Fruit fly (Drosophila melanogaster) whole organism, prepupa: Measurements from ENCODE around the gene ppk28.

ENCODE experiments used
- Blimp-1 ChIP-seq: fragments of 200-800 bp; sonication (Bioruptor generic); optimal IDR thresholded peaks from 3 replicates; lab custom pipeline; 2017; ENCODE audit warnings: missing biosample characterization, missing genetic modification characterization, mild to moderate bottlenecking, moderate library complexity, missing genetic modification reagents
- CG10631 ChIP-seq: fragments of 200-800 bp; sonication (Bioruptor generic); optimal IDR thresholded peaks from 2 replicates; lab custom pipeline; 2016; ENCODE audit warnings: missing biosample characterization, missing genetic modification characterization
- CG10669 ChIP-seq: fragments of 200-800 bp; sonication (Bioruptor generic); optimal IDR thresholded peaks from 3 replicates; lab custom pipeline; 2018; ENCODE audit warnings: missing biosample characterization, mild to moderate bottlenecking, missing genetic modification characterization, moderate library complexity
- CG11294 ChIP-seq: fragments of 200-800 bp; sonication (Bioruptor generic); IDR thresholded peaks from 2 replicates; pipeline ENCODE4 v1.3.6; 2022; ENCODE audit warnings: missing biosample characterization, missing genetic modification characterization
- CG11762 ChIP-seq: fragments of 200-800 bp; sonication (Bioruptor generic); optimal IDR thresholded peaks from 3 replicates; lab custom pipeline; 2016; ENCODE audit warnings: missing biosample characterization, missing genetic modification characterization; ENCODE audit not compliant: insufficient read depth
- CG11902 ChIP-seq: fragments of 200-800 bp; sonication (Bioruptor generic); optimal IDR thresholded peaks from 3 replicates; lab custom pipeline; 2016; ENCODE audit warnings: missing biosample characterization, missing genetic modification characterization
- CG1621 ChIP-seq: fragments of 200-800 bp; sonication (Bioruptor generic); optimal IDR thresholded peaks from 3 replicates; lab custom pipeline; 2018; ENCODE audit warnings: missing biosample characterization, mild to moderate bottlenecking, missing genetic modification characterization
- CG31627 ChIP-seq: fragments of 200-800 bp; sonication (Bioruptor generic); optimal IDR thresholded peaks from 3 replicates; lab custom pipeline; 2016; ENCODE audit warnings: missing biosample characterization, missing genetic modification characterization
- CG32006 ChIP-seq: fragments of 200-800 bp; sonication (Bioruptor generic); optimal IDR thresholded peaks from 3 replicates; lab custom pipeline; 2017; ENCODE audit warnings: missing biosample characterization, mild to moderate bottlenecking, missing genetic modification characterization
- CG34406 ChIP-seq: fragments of 200-800 bp; sonication (Bioruptor generic); optimal IDR thresholded peaks from 3 replicates; lab custom pipeline; 2016; ENCODE audit warnings: missing biosample characterization, missing genetic modification characterization
- CG3919 ChIP-seq: fragments of 200-800 bp; sonication (Bioruptor generic); optimal IDR thresholded peaks from 3 replicates; lab custom pipeline; 2016; ENCODE audit warnings: missing biosample characterization, missing genetic modification characterization
- CG4318 ChIP-seq: fragments of 200-800 bp; sonication (Bioruptor generic); optimal IDR thresholded peaks from 3 replicates; lab custom pipeline; 2017; ENCODE audit warnings: missing biosample characterization, mild to moderate bottlenecking, missing genetic modification characterization
- CG6163 ChIP-seq: fragments of 200-800 bp; sonication (Bioruptor generic); IDR thresholded peaks from 3 replicates; pipeline ENCODE4 v1.3.6; 2022; ENCODE audit warnings: missing biosample characterization, missing genetic modification characterization
- CG6276 ChIP-seq: fragments of 200-800 bp; sonication (Bioruptor generic); optimal IDR thresholded peaks from 2 replicates; lab custom pipeline; 2017; ENCODE audit warnings: missing biosample characterization, mild to moderate bottlenecking, missing genetic modification characterization
- CG6792 ChIP-seq: fragments of 200-800 bp; sonication (Bioruptor generic); optimal IDR thresholded peaks from 3 replicates; lab custom pipeline; 2016; ENCODE audit warnings: missing biosample characterization, missing genetic modification characterization
- CG7368 ChIP-seq: fragments of 200-800 bp; sonication (Bioruptor generic); optimal IDR thresholded peaks from 3 replicates; lab custom pipeline; 2016; ENCODE audit warnings: missing biosample characterization, missing genetic modification characterization
- CG8119 ChIP-seq: fragments of 200-800 bp; sonication (Bioruptor generic); IDR thresholded peaks from 3 replicates; pipeline ENCODE4 v1.3.6; 2022; ENCODE audit warnings: missing biosample characterization, missing genetic modification characterization
- CG8632 ChIP-seq: fragments of 200-800 bp; sonication (Bioruptor generic); optimal IDR thresholded peaks from 3 replicates; lab custom pipeline; 2016; ENCODE audit warnings: missing biosample characterization, missing genetic modification characterization
- Eip93F ChIP-seq: fragments of 200-800 bp; sonication (Bioruptor generic); optimal IDR thresholded peaks from 2 replicates; lab custom pipeline; 2016; ENCODE audit warnings: missing biosample characterization, mild to moderate bottlenecking, missing genetic modification characterization
- Ets21C ChIP-seq: fragments of 200-800 bp; sonication (Bioruptor generic); optimal IDR thresholded peaks from 3 replicates; lab custom pipeline; 2016; ENCODE audit warnings: missing biosample characterization, missing genetic modification characterization
- Gug ChIP-seq: fragments of 200-800 bp; sonication (Bioruptor generic); IDR thresholded peaks from 2 replicates; pipeline ENCODE4 v1.3.6; 2022; ENCODE audit warnings: missing biosample characterization, missing genetic modification characterization
- Hr38 ChIP-seq: sonication (Bioruptor generic); optimal IDR thresholded peaks from 2 replicates; lab custom pipeline; 2016; ENCODE audit warnings: missing biosample characterization, missing genetic modification characterization
- Hr4 ChIP-seq: fragments of 200-800 bp; sonication (Bioruptor generic); optimal IDR thresholded peaks from 3 replicates; lab custom pipeline; 2016; ENCODE audit warnings: missing biosample characterization, missing genetic modification characterization
- Lpt ChIP-seq: fragments of 200-800 bp; sonication (Bioruptor generic); optimal IDR thresholded peaks from 3 replicates; lab custom pipeline; 2016; ENCODE audit warnings: missing biosample characterization, missing genetic modification characterization
- OdsH ChIP-seq: fragments of 200-800 bp; sonication (Bioruptor generic); optimal IDR thresholded peaks from 3 replicates; lab custom pipeline; 2016; ENCODE audit warnings: missing biosample characterization, missing genetic modification characterization
- Sox102F ChIP-seq: fragments of 200-800 bp; sonication (Bioruptor generic); optimal IDR thresholded peaks from 2 replicates; lab custom pipeline; 2016; ENCODE audit warnings: missing biosample characterization, mild to moderate bottlenecking, missing genetic modification characterization
- Sox14 ChIP-seq: fragments of 200-800 bp; sonication (Bioruptor generic); optimal IDR thresholded peaks from 3 replicates; lab custom pipeline; 2016; ENCODE audit warnings: missing biosample characterization, missing genetic modification characterization
- Sox15 ChIP-seq: fragments of 200-800 bp; sonication (Bioruptor generic); optimal IDR thresholded peaks from 3 replicates; lab custom pipeline; 2016; ENCODE audit warnings: missing biosample characterization, missing genetic modification characterization
- achi ChIP-seq: fragments of 200-800 bp; sonication (Bioruptor generic); optimal IDR thresholded peaks from 3 replicates; lab custom pipeline; 2016; ENCODE audit warnings: missing biosample characterization, missing genetic modification characterization
- acj6 ChIP-seq: fragments of 200-800 bp; sonication (Bioruptor generic); optimal IDR thresholded peaks from 3 replicates; lab custom pipeline; 2016; ENCODE audit warnings: missing biosample characterization, missing genetic modification characterization
- cyc ChIP-seq: fragments of 200-800 bp; sonication (Bioruptor generic); optimal IDR thresholded peaks from 3 replicates; lab custom pipeline; 2016; ENCODE audit warnings: missing biosample characterization, missing genetic modification characterization
- dsx ChIP-seq: fragments of 200-800 bp; optimal IDR thresholded peaks from 3 replicates; lab custom pipeline; 2019; ENCODE audit warnings: missing biosample characterization, mild to moderate bottlenecking, missing genetic modification characterization, moderate library complexity; ENCODE audit not compliant: poor library complexity, severe bottlenecking
- eg ChIP-seq: fragments of 200-800 bp; sonication (Bioruptor generic); IDR thresholded peaks from 3 replicates; pipeline ENCODE4 v1.3.6; 2022; ENCODE audit warnings: missing biosample characterization, missing genetic modification characterization
- esn ChIP-seq: fragments of 200-800 bp; sonication (Bioruptor generic); optimal IDR thresholded peaks from 2 replicates; lab custom pipeline; 2016; ENCODE audit warnings: missing biosample characterization, mild to moderate bottlenecking, missing genetic modification characterization, moderate library complexity
- fd85E ChIP-seq: fragments of 200-800 bp; sonication (Bioruptor generic); optimal IDR thresholded peaks from 3 replicates; lab custom pipeline; 2016; ENCODE audit warnings: missing biosample characterization, missing genetic modification characterization
- fkh ChIP-seq: fragments of 200-800 bp; sonication (Bioruptor generic); optimal IDR thresholded peaks from 3 replicates; lab custom pipeline; 2017; ENCODE audit warnings: missing biosample characterization, mild to moderate bottlenecking, missing genetic modification characterization, moderate library complexity
- lz ChIP-seq: fragments of 200-800 bp; sonication (Bioruptor generic); optimal IDR thresholded peaks from 3 replicates; lab custom pipeline; 2016; ENCODE audit warnings: missing biosample characterization, missing genetic modification characterization
- net ChIP-seq: fragments of 200-800 bp; sonication (Bioruptor generic); optimal IDR thresholded peaks from 3 replicates; lab custom pipeline; 2016; ENCODE audit warnings: missing biosample characterization, missing genetic modification characterization
- spab ChIP-seq: fragments of 200-800 bp; sonication (Bioruptor generic); optimal IDR thresholded peaks from 2 replicates; lab custom pipeline; 2017; ENCODE audit warnings: missing biosample characterization, mild to moderate bottlenecking, missing genetic modification characterization, missing genetic modification reagents
- ss ChIP-seq, 2 experiments: fragments of 200-800 bp; sonication (Bioruptor generic); optimal IDR thresholded peaks; 2 replicates in 1 of 2; 3 replicates in 1 of 2; lab custom pipeline; 2017 to 2018; ENCODE audit warnings: mild to moderate bottlenecking in 2 of 2, missing biosample characterization in 2 of 2, missing genetic modification characterization in 2 of 2, moderate library complexity in 1 of 2
- vri ChIP-seq: fragments of 200-800 bp; sonication (Bioruptor generic); optimal IDR thresholded peaks from 3 replicates; lab custom pipeline; 2016; ENCODE audit warnings: missing biosample characterization, mild to moderate bottlenecking, missing genetic modification characterization

The ppk28 gene

dm6 chrX:16772882-16773827, 32.7 kb upstream of the ppk28 start (continued):
- peak; percentile 27 for TF ChIP-seq CG32006 (GFP tag; lab: Kevin White, UChicago)
- no peak for TF ChIP-seq fd85E (GFP tag; lab: Kevin White, UChicago)
- TF ChIP-seq esn (GFP tag; lab: Kevin White, UChicago): peak; percentile 26
- TF ChIP-seq CG4318 (GFP tag; lab: Kevin White, UChicago): no peak
- peak; percentile 27 for TF ChIP-seq Sox14 (GFP tag; lab: Kevin White, UChicago)
- peak; percentile 21 for TF ChIP-seq lz (GFP tag; lab: Kevin White, UChicago)
- TF ChIP-seq spab (GFP tag; lab: Kevin White, UChicago): peak; percentile 55
- TF ChIP-seq CG11902 (GFP tag; lab: Kevin White, UChicago): peak; percentile 16
- peak; percentile 70 for TF ChIP-seq CG3919 (GFP tag; lab: Kevin White, UChicago)
- TF ChIP-seq CG11294 (GFP tag; lab: Robert Waterston, UW): peak; percentile 61
- peak; percentile 58 for TF ChIP-seq CG11762 (GFP tag; lab: Kevin White, UChicago)
- no peak for TF ChIP-seq Eip93F (GFP tag; lab: Kevin White, UChicago)
- peak; percentile 2 for TF ChIP-seq CG8632
- TF ChIP-seq net (GFP tag; lab: Kevin White, UChicago): peak; percentile 35
- TF ChIP-seq vri (GFP tag; lab: Kevin White, UChicago): no peak
- peak; percentile 58 for TF ChIP-seq cyc
- TF ChIP-seq CG1621 (tag; lab: Kevin White, UChicago): peak; percentile 37
- no peak for TF ChIP-seq Ets21C (GFP tag; lab: Kevin White, UChicago)
- peak; percentile 35 for TF ChIP-seq CG6276 (GFP tag; lab: Kevin White, UChicago)
- TF ChIP-seq CG10631: peak; percentile 65
- TF ChIP-seq Sox15 (GFP tag; lab: Kevin White, UChicago): no peak
- TF ChIP-seq acj6 (GFP tag; lab: Kevin White, UChicago): peak; percentile 51
- peak; percentile 78 for TF ChIP-seq Gug (GFP tag; lab: Robert Waterston, UW)
- peak; percentile 49 for TF ChIP-seq CG7368
- peak; percentile 41 for TF ChIP-seq CG34406 (GFP tag; lab: Kevin White, UChicago)
- no peak for TF ChIP-seq Blimp-1 (GFP tag; lab: Kevin White, UChicago)
- TF ChIP-seq dsx (GFP tag; lab: Kevin White, UChicago): peak; percentile 63
- no peak for TF ChIP-seq Hr38 (GFP tag; lab: Kevin White, UChicago)
- TF ChIP-seq CG6792 (GFP tag; lab: Kevin White, UChicago): peak; percentile 26
- TF ChIP-seq ss (GFP tag; optimal IDR thresholded peaks at IDR 0.05; lab: Kevin White, UChicago): peak; percentile 70 to 82
- peak; percentile 64; the same call in 2 of the 3 replicates for TF ChIP-seq CG8119 (GFP tag; lab: Robert Waterston, UW)
- TF ChIP-seq Sox102F (GFP tag; lab: Kevin White, UChicago): peak; percentile 6
- TF ChIP-seq CG6163 (GFP tag; lab: Robert Waterston, UW): peak; percentile 92
- TF ChIP-seq Lpt: peak; percentile 22
- TF ChIP-seq CG10669 (GFP tag; lab: Kevin White, UChicago): peak; percentile 75
- TF ChIP-seq eg (GFP tag; lab: Robert Waterston, UW): peak; percentile 86
- TF ChIP-seq achi (GFP tag; lab: Kevin White, UChicago): peak; percentile 33
- peak; percentile 20 for TF ChIP-seq CG31627
- TF ChIP-seq Hr4: peak; percentile 65
- no peak for TF ChIP-seq fkh (GFP tag; lab: Kevin White, UChicago)
- TF ChIP-seq OdsH: peak; percentile 50
